Fruit fly (Drosophila melanogaster) whole organism, wandering third instar larva: Measurements from ENCODE around the gene CG1113.

Experiments used
- Jra ChIP-seq: sonication (Bioruptor generic); optimal IDR thresholded peaks from 2 replicates; lab custom pipeline; 2016; ENCODE audit warnings: missing biosample characterization, missing genetic modification characterization
- Myc ChIP-seq: fragments of >200 bp; optimal IDR thresholded peaks from 2 replicates; lab custom pipeline; 2017
- h ChIP-seq: fragments of 200-800 bp; sonication (Bioruptor generic); optimal IDR thresholded peaks from 3 replicates; lab custom pipeline; 2016; ENCODE audit warnings: missing biosample characterization, mild to moderate bottlenecking, missing genetic modification characterization
- usp ChIP-seq: fragments of >200 bp; optimal IDR thresholded peaks from 2 replicates; lab custom pipeline; 2017; ENCODE audit warnings: missing biosample characterization, missing genetic modification characterization

- no peak for TF ChIP-seq Myc (lab: Kevin White, UChicago)
- no peak for TF ChIP-seq h (GFP tag; lab: Kevin White, UChicago)
- no peak for TF ChIP-seq usp
- no peak for TF ChIP-seq Jra
These were observed 35.0 kb downstream of the CG1113 start for dm6 chr3R:5287965-5288364.
